Fruit fly (Drosophila melanogaster): ENCODE measurements around the gene cup.

Gene cup

dm6 chr2L:6722822-6723749 lies 59.6 kb downstream of the cup start, which contains the start of gene homer:
Gene homer, minus strand, starts transcription at chr2L:6723359.
- TF ChIP-seq CG5204 (GFP tag; optimal IDR thresholded peaks at IDR 0.05) = no peak
- no peak for TF ChIP-seq Clk (GFP tag; optimal IDR thresholded peaks at IDR 0.05)
- TF ChIP-seq ovo (GFP tag; optimal IDR thresholded peaks at IDR 0.05) = no peak
- TF ChIP-seq tj (GFP tag; optimal IDR thresholded peaks at IDR 0.05) = peak; percentile 20
- TF ChIP-seq CG7101 (tag; optimal IDR thresholded peaks at IDR 0.05) = no peak
- TF ChIP-seq Mnt (GFP tag; optimal IDR thresholded peaks at IDR 0.05) = peak; percentile 7
- TF ChIP-seq CG11617 (GFP tag; optimal IDR thresholded peaks at IDR 0.05) = no peak
- no peak for TF ChIP-seq CG12768 (GFP tag; optimal IDR thresholded peaks at IDR 0.05)
- no peak for TF ChIP-seq kay (GFP tag; ENCODE audit: borderline replicate concordance)
- peak; percentile 3 for TF ChIP-seq CG7045 (GFP tag; optimal IDR thresholded peaks at IDR 0.05)
- TF ChIP-seq bab1 (GFP tag; optimal IDR thresholded peaks at IDR 0.05) = no peak
- TF ChIP-seq cnc (optimal IDR thresholded peaks at IDR 0.05) = no peak
- TF ChIP-seq cic (GFP tag; optimal IDR thresholded peaks at IDR 0.05) = peak; percentile 61
- no peak for TF ChIP-seq Hr96 (GFP tag; optimal IDR thresholded peaks at IDR 0.05)
- no peak for TF ChIP-seq CG1620 (GFP tag; optimal IDR thresholded peaks at IDR 0.05)
- TF ChIP-seq pad (GFP tag; optimal IDR thresholded peaks at IDR 0.05) = no peak
- TF ChIP-seq CG14711 (tag; optimal IDR thresholded peaks at IDR 0.05) = no peak
- TF ChIP-seq Crg-1 (GFP tag; optimal IDR thresholded peaks at IDR 0.05) = no peak
- peak; percentile 62 for TF ChIP-seq toe (GFP tag; optimal IDR thresholded peaks at IDR 0.05)
- TF ChIP-seq CG33017 (tag; optimal IDR thresholded peaks at IDR 0.05) = no peak

DNA sequence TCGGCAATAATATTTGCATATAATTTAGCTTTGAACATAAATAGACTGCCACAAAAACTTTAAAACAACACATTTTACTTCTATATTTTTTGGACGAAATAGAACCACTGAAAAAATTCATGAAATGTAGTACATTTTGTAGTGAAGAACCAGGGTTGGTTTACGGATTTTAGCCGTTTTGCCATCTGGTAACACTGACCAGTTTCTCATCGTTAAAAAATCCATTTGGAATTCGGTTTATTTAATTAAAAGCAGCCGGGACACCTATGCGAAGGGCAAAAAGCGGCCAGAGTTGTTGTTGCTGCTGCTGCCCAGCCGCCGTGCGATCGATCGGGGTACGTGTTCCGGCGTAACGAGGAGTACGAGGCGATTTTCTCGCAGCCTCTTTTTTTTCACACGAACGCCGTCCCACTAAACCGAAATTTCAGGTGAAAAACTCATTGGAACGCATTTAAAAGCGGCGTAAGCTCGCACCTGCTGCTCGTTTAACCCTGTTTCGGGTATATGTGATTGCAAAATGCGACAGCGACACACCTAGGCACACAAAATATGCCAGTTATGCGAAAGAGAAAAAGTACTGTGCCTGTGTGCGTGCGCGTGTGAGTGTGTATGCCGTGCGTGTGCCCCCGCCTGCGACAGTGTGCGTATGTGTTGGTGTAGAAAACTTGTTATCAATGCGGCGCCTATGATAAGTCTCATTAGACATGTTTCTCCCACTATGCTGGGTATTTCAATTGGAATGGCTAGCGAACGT lies 60.5 kb downstream of the cup start, which contains the start of gene Liprin-alpha:
TSS of gene Liprin-alpha (plus strand) at position 154 of the 754 bp plus-strand sequence.
- TF ChIP-seq pad (GFP tag; optimal IDR thresholded peaks at IDR 0.05) (no peak), CG7101 (tag; optimal IDR thresholded peaks at IDR 0.05) (no peak), CG12768 (GFP tag; optimal IDR thresholded peaks at IDR 0.05) (no peak), cic (GFP tag; optimal IDR thresholded peaks at IDR 0.05) (no peak), ovo (GFP tag; optimal IDR thresholded peaks at IDR 0.05) (no peak), kay (GFP tag; ENCODE audit: borderline replicate concordance) (peak; percentile 40), Mnt (GFP tag; optimal IDR thresholded peaks at IDR 0.05) (peak; percentile 9), CG5204 (GFP tag; optimal IDR thresholded peaks at IDR 0.05) (no peak), tj (GFP tag; optimal IDR thresholded peaks at IDR 0.05) (no peak), CG14711 (tag; optimal IDR thresholded peaks at IDR 0.05) (no peak), CG11617 (GFP tag; optimal IDR thresholded peaks at IDR 0.05) (no peak), CG33017 (tag; optimal IDR thresholded peaks at IDR 0.05) (no peak), Crg-1 (GFP tag; optimal IDR thresholded peaks at IDR 0.05) (no peak)

Measured in whole organism, adult.